Fruit fly (Drosophila melanogaster) whole organism, prepupa: ENCODE results near the gene CG1824.

Source experiments
- Blimp-1 ChIP-seq: fragments of 200-800 bp; sonication (Bioruptor generic); optimal IDR thresholded peaks from 3 replicates; lab custom pipeline; 2017; ENCODE audit warnings: missing biosample characterization, missing genetic modification characterization, mild to moderate bottlenecking, moderate library complexity, missing genetic modification reagents
- CG10669 ChIP-seq: fragments of 200-800 bp; sonication (Bioruptor generic); optimal IDR thresholded peaks from 3 replicates; lab custom pipeline; 2018; ENCODE audit warnings: missing biosample characterization, mild to moderate bottlenecking, missing genetic modification characterization, moderate library complexity
- CG11294 ChIP-seq: fragments of 200-800 bp; sonication (Bioruptor generic); IDR thresholded peaks from 2 replicates; pipeline ENCODE4 v1.3.6; 2022; ENCODE audit warnings: missing biosample characterization, missing genetic modification characterization
- CG11762 ChIP-seq: fragments of 200-800 bp; sonication (Bioruptor generic); optimal IDR thresholded peaks from 3 replicates; lab custom pipeline; 2016; ENCODE audit warnings: missing biosample characterization, missing genetic modification characterization; ENCODE audit not compliant: insufficient read depth
- CG15336 ChIP-seq: fragments of 200-800 bp; sonication (Bioruptor generic); IDR thresholded peaks from 2 replicates; pipeline ENCODE4 v1.3.6; 2022; ENCODE audit warnings: missing biosample characterization, missing genetic modification characterization
- CG16779 ChIP-seq: fragments of 200-800 bp; sonication (Bioruptor generic); optimal IDR thresholded peaks from 3 replicates; lab custom pipeline; 2017; ENCODE audit warnings: missing biosample characterization, mild to moderate bottlenecking, missing genetic modification characterization
- CG3032 ChIP-seq: fragments of 200-800 bp; optimal IDR thresholded peaks from 2 replicates; lab custom pipeline; 2019; ENCODE audit warnings: missing biosample characterization, mild to moderate bottlenecking, missing genetic modification characterization, moderate library complexity
- CG32006 ChIP-seq: fragments of 200-800 bp; sonication (Bioruptor generic); optimal IDR thresholded peaks from 3 replicates; lab custom pipeline; 2017; ENCODE audit warnings: missing biosample characterization, mild to moderate bottlenecking, missing genetic modification characterization
- CG34406 ChIP-seq: fragments of 200-800 bp; sonication (Bioruptor generic); optimal IDR thresholded peaks from 3 replicates; lab custom pipeline; 2016; ENCODE audit warnings: missing biosample characterization, missing genetic modification characterization
- CG6163 ChIP-seq: fragments of 200-800 bp; sonication (Bioruptor generic); IDR thresholded peaks from 3 replicates; pipeline ENCODE4 v1.3.6; 2022; ENCODE audit warnings: missing biosample characterization, missing genetic modification characterization
- CG6792 ChIP-seq: fragments of 200-800 bp; sonication (Bioruptor generic); optimal IDR thresholded peaks from 3 replicates; lab custom pipeline; 2016; ENCODE audit warnings: missing biosample characterization, missing genetic modification characterization
- CG6808 ChIP-seq: fragments of 200-800 bp; sonication (Bioruptor generic); optimal IDR thresholded peaks from 3 replicates; lab custom pipeline; 2017; ENCODE audit warnings: missing biosample characterization, missing genetic modification characterization, mild to moderate bottlenecking, moderate library complexity, missing genetic modification reagents
- CG7368 ChIP-seq: fragments of 200-800 bp; sonication (Bioruptor generic); optimal IDR thresholded peaks from 3 replicates; lab custom pipeline; 2016; ENCODE audit warnings: missing biosample characterization, missing genetic modification characterization
- CG8119 ChIP-seq: fragments of 200-800 bp; sonication (Bioruptor generic); IDR thresholded peaks from 3 replicates; pipeline ENCODE4 v1.3.6; 2022; ENCODE audit warnings: missing biosample characterization, missing genetic modification characterization
- CG8632 ChIP-seq: fragments of 200-800 bp; sonication (Bioruptor generic); optimal IDR thresholded peaks from 3 replicates; lab custom pipeline; 2016; ENCODE audit warnings: missing biosample characterization, missing genetic modification characterization
- CG9139 ChIP-seq: fragments of 200-800 bp; sonication (Bioruptor generic); optimal IDR thresholded peaks from 3 replicates; lab custom pipeline; 2017; ENCODE audit warnings: missing biosample characterization, mild to moderate bottlenecking, missing genetic modification characterization
- Eip75B ChIP-seq: fragments of 200-800 bp; sonication (Bioruptor generic); optimal IDR thresholded peaks from 3 replicates; lab custom pipeline; 2016; ENCODE audit warnings: missing biosample characterization, missing genetic modification characterization
- Eip78C ChIP-seq: fragments of 200-800 bp; sonication (Bioruptor generic); peaks from one replicate; lab custom pipeline; 2016; ENCODE audit warnings: missing biosample characterization, missing genetic modification characterization
- Ets96B ChIP-seq: fragments of 200-800 bp; optimal IDR thresholded peaks from 2 replicates; lab custom pipeline; 2019; ENCODE audit warnings: missing biosample characterization, mild to moderate bottlenecking, missing genetic modification characterization, moderate library complexity
- Gug ChIP-seq: fragments of 200-800 bp; sonication (Bioruptor generic); IDR thresholded peaks from 2 replicates; pipeline ENCODE4 v1.3.6; 2022; ENCODE audit warnings: missing biosample characterization, missing genetic modification characterization
- Hr38 ChIP-seq: sonication (Bioruptor generic); optimal IDR thresholded peaks from 2 replicates; lab custom pipeline; 2016; ENCODE audit warnings: missing biosample characterization, missing genetic modification characterization
- Hr39 ChIP-seq: fragments of 200-800 bp; sonication (Bioruptor generic); optimal IDR thresholded peaks from 2 replicates; lab custom pipeline; 2016; ENCODE audit warnings: missing biosample characterization, missing genetic modification characterization
- Hr4 ChIP-seq: fragments of 200-800 bp; sonication (Bioruptor generic); optimal IDR thresholded peaks from 3 replicates; lab custom pipeline; 2016; ENCODE audit warnings: missing biosample characterization, missing genetic modification characterization
- Lpt ChIP-seq: fragments of 200-800 bp; sonication (Bioruptor generic); optimal IDR thresholded peaks from 3 replicates; lab custom pipeline; 2016; ENCODE audit warnings: missing biosample characterization, missing genetic modification characterization
- OdsH ChIP-seq: fragments of 200-800 bp; sonication (Bioruptor generic); optimal IDR thresholded peaks from 3 replicates; lab custom pipeline; 2016; ENCODE audit warnings: missing biosample characterization, missing genetic modification characterization
- Sox15 ChIP-seq: fragments of 200-800 bp; sonication (Bioruptor generic); optimal IDR thresholded peaks from 3 replicates; lab custom pipeline; 2016; ENCODE audit warnings: missing biosample characterization, missing genetic modification characterization
- achi ChIP-seq: fragments of 200-800 bp; sonication (Bioruptor generic); optimal IDR thresholded peaks from 3 replicates; lab custom pipeline; 2016; ENCODE audit warnings: missing biosample characterization, missing genetic modification characterization
- cyc ChIP-seq: fragments of 200-800 bp; sonication (Bioruptor generic); optimal IDR thresholded peaks from 3 replicates; lab custom pipeline; 2016; ENCODE audit warnings: missing biosample characterization, missing genetic modification characterization
- dac ChIP-seq: fragments of 200-800 bp; sonication (Bioruptor generic); optimal IDR thresholded peaks from 2 replicates; lab custom pipeline; 2017; ENCODE audit warnings: missing biosample characterization, mild to moderate bottlenecking, missing genetic modification characterization
- dsx ChIP-seq: fragments of 200-800 bp; optimal IDR thresholded peaks from 3 replicates; lab custom pipeline; 2019; ENCODE audit warnings: missing biosample characterization, mild to moderate bottlenecking, missing genetic modification characterization, moderate library complexity; ENCODE audit not compliant: poor library complexity, severe bottlenecking
- eg ChIP-seq: fragments of 200-800 bp; sonication (Bioruptor generic); IDR thresholded peaks from 3 replicates; pipeline ENCODE4 v1.3.6; 2022; ENCODE audit warnings: missing biosample characterization, missing genetic modification characterization
- esn ChIP-seq: fragments of 200-800 bp; sonication (Bioruptor generic); optimal IDR thresholded peaks from 2 replicates; lab custom pipeline; 2016; ENCODE audit warnings: missing biosample characterization, mild to moderate bottlenecking, missing genetic modification characterization, moderate library complexity
- fd59A ChIP-seq: fragments of 200-800 bp; sonication (Bioruptor generic); optimal IDR thresholded peaks from 2 replicates; lab custom pipeline; 2017; ENCODE audit warnings: missing biosample characterization, mild to moderate bottlenecking, missing genetic modification characterization, missing genetic modification reagents
- fd85E ChIP-seq: fragments of 200-800 bp; sonication (Bioruptor generic); optimal IDR thresholded peaks from 3 replicates; lab custom pipeline; 2016; ENCODE audit warnings: missing biosample characterization, missing genetic modification characterization
- lz ChIP-seq: fragments of 200-800 bp; sonication (Bioruptor generic); optimal IDR thresholded peaks from 3 replicates; lab custom pipeline; 2016; ENCODE audit warnings: missing biosample characterization, missing genetic modification characterization
- net ChIP-seq: fragments of 200-800 bp; sonication (Bioruptor generic); optimal IDR thresholded peaks from 3 replicates; lab custom pipeline; 2016; ENCODE audit warnings: missing biosample characterization, missing genetic modification characterization
- pdm3 ChIP-seq: fragments of 200-800 bp; sonication (Bioruptor generic); optimal IDR thresholded peaks from 3 replicates; lab custom pipeline; 2016; ENCODE audit warnings: missing biosample characterization, missing genetic modification characterization
- salr ChIP-seq, 2 experiments: fragments of 200-800 bp; sonication (Bioruptor generic); optimal IDR thresholded peaks; 3 replicates each; lab custom pipeline; 2016 to 2018; ENCODE audit warnings: missing biosample characterization in 2 of 2, missing genetic modification characterization in 2 of 2, mild to moderate bottlenecking in 1 of 2
- spab ChIP-seq: fragments of 200-800 bp; sonication (Bioruptor generic); optimal IDR thresholded peaks from 2 replicates; lab custom pipeline; 2017; ENCODE audit warnings: missing biosample characterization, mild to moderate bottlenecking, missing genetic modification characterization, missing genetic modification reagents
- ss ChIP-seq, 2 experiments: fragments of 200-800 bp; sonication (Bioruptor generic); optimal IDR thresholded peaks; 2 replicates in 1 of 2; 3 replicates in 1 of 2; lab custom pipeline; 2017 to 2018; ENCODE audit warnings: mild to moderate bottlenecking in 2 of 2, missing biosample characterization in 2 of 2, missing genetic modification characterization in 2 of 2, moderate library complexity in 1 of 2
- svp ChIP-seq: fragments of 200-800 bp; sonication (Bioruptor generic); peaks from one replicate; lab custom pipeline; 2016; ENCODE audit warnings: missing biosample characterization, missing genetic modification characterization
- topi ChIP-seq: fragments of 200-800 bp; sonication (Bioruptor generic); optimal IDR thresholded peaks from 3 replicates; lab custom pipeline; 2016; ENCODE audit warnings: missing biosample characterization, missing genetic modification characterization
- vri ChIP-seq: fragments of 200-800 bp; sonication (Bioruptor generic); optimal IDR thresholded peaks from 3 replicates; lab custom pipeline; 2016; ENCODE audit warnings: missing biosample characterization, mild to moderate bottlenecking, missing genetic modification characterization

CG1824 gene

dm6 chrX:12580498-12581304, 14.7 kb downstream of the CG1824 start (continued):
- TF ChIP-seq fd59A (GFP tag; lab: Kevin White, UChicago) = no peak
- TF ChIP-seq Lpt = no peak
- TF ChIP-seq dsx = no peak
- no peak for TF ChIP-seq CG6792 (GFP tag; lab: Kevin White, UChicago)
- no peak for TF ChIP-seq salr (GFP tag; optimal IDR thresholded peaks at IDR 0.05; lab: Kevin White, UChicago)
- no peak for TF ChIP-seq CG8632 (GFP tag; lab: Kevin White, UChicago)
- TF ChIP-seq OdsH (GFP tag; lab: Kevin White, UChicago) = peak; percentile 19
- TF ChIP-seq Sox15 (GFP tag; lab: Kevin White, UChicago) = no peak
- TF ChIP-seq topi (GFP tag; lab: Kevin White, UChicago) = no peak
- TF ChIP-seq, all 60 proteins: peak for 19

DNA sequence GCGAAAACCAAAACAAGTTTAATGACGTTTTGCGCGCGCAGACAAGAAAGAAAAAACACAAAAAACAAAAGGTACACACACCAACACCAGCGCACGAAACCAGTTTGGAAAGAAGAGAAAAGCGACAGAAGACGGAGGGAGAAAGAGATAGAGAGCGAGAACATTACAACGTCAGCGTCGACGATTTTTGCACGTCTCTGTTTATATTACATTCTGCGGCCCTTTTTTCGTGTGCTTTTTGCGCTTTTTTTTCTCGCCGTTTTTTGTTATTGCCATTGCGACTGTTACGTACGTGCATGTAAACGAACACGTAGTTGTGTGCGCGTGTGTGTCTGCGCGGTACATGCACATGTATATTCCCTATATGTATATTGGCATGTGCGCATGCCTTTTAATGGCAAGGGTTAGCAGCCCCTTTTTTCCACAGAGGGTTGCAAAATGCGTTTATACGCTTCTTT, 15.4 kb downstream of the CG1824 start:
- TF ChIP-seq ss (GFP tag; optimal IDR thresholded peaks at IDR 0.05; lab: Kevin White, UChicago) = peak; percentile 22 to 65
- TF ChIP-seq Eip78C (GFP tag; lab: Kevin White, UChicago) = peak; percentile 13
- peak; percentile 73 for TF ChIP-seq CG6163 (GFP tag; lab: Robert Waterston, UW)
- peak; percentile 86 for TF ChIP-seq vri (GFP tag; lab: Kevin White, UChicago)
- no peak for TF ChIP-seq Ets96B (tag; lab: Kevin White, UChicago)

DNA sequence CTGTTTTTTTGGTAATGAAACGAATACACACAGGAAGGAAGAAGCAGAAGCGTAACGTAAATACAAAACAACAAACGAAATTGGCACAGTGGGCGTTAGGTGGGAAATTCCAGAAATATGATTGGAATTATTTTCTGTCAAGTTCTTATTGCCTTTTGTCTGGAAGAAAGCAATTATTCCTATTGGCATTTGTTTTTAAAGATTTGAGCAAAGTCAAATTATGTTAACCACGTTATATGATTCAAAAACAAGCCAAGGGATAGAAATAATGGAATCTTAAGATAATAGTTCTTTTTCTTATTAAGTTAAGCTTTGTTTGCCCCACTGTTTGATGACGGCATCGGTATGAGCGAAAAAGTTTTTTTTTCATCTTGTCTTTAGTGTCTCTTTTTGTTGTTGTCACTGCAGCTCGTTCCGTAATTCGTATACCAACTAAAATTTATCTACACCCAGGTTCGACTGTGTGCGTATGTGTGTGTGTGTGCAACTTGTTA, 15.9 kb downstream of the CG1824 start:
- TF ChIP-seq ss (GFP tag; optimal IDR thresholded peaks at IDR 0.05; lab: Kevin White, UChicago) (peak; percentile 73 to 96), pdm3 (GFP tag; lab: Kevin White, UChicago) (peak; percentile 99), Hr39 (GFP tag; lab: Kevin White, UChicago) (peak; percentile 99), topi (GFP tag; lab: Kevin White, UChicago) (peak; percentile 99), eg (GFP tag; lab: Robert Waterston, UW) (peak; percentile 97), CG6792 (GFP tag; lab: Kevin White, UChicago) (peak; percentile 98), Gug (GFP tag; lab: Robert Waterston, UW) (peak; percentile 96), Hr38 (peak; percentile 51), Blimp-1 (peak; percentile 93), dac (GFP tag; lab: Kevin White, UChicago) (peak; percentile 98), CG7368 (GFP tag; lab: Kevin White, UChicago) (peak; percentile 96), Eip75B (GFP tag; lab: Kevin White, UChicago) (peak; percentile 98), CG9139 (GFP tag; lab: Kevin White, UChicago) (peak; percentile 92), Ets96B (tag; lab: Kevin White, UChicago) (peak; percentile 97), CG10669 (peak; percentile 98), CG6163 (GFP tag; lab: Robert Waterston, UW) (peak; percentile 93), Sox15 (GFP tag; lab: Kevin White, UChicago) (peak; percentile 98), Eip78C (GFP tag; lab: Kevin White, UChicago) (peak; percentile 100), net (GFP tag; lab: Kevin White, UChicago) (peak; percentile 98), CG6808 (GFP tag; lab: Kevin White, UChicago) (peak; percentile 97), CG16779 (tag; lab: Kevin White, UChicago) (peak; percentile 94), CG8119 (GFP tag; lab: Robert Waterston, UW) (peak; percentile 98), esn (GFP tag; lab: Kevin White, UChicago) (peak; percentile 99), spab (GFP tag; lab: Kevin White, UChicago) (peak; percentile 95), svp (GFP tag; lab: Kevin White, UChicago) (peak; percentile 99), CG8632 (GFP tag; lab: Kevin White, UChicago) (peak; percentile 98), Hr4 (GFP tag; lab: Kevin White, UChicago) (peak; percentile 98), CG11294 (peak; percentile 95), Lpt (peak; percentile 98), CG32006 (GFP tag; lab: Kevin White, UChicago) (peak; percentile 99), CG11762 (peak; percentile 99), fd85E (peak; percentile 90), achi (peak; percentile 97), vri (GFP tag; lab: Kevin White, UChicago) (peak; percentile 92), lz (GFP tag; lab: Kevin White, UChicago) (peak; percentile 99), dsx (peak; percentile 92), CG15336 (GFP tag; lab: Robert Waterston, UW) (peak; percentile 98), cyc (GFP tag; lab: Kevin White, UChicago) (peak; percentile 98), salr (GFP tag; optimal IDR thresholded peaks at IDR 0.05; lab: Kevin White, UChicago) (peak; percentile 92 to 98), CG3032 (tag; lab: Kevin White, UChicago) (peak; percentile 98), CG34406 (peak; percentile 98)
